Worm (Caenorhabditis elegans) whole organism, L4 larva: ENCODE data around the gene Y38E10A.28.
A peak's percentile ranks its signal among the peaks of the same experiment; 100 is the strongest.

Source experiments
- D1046.2 ChIP-seq: fragments of 200-800 bp; sonication (Bioruptor generic); IDR thresholded peaks from 2 replicates; pipeline ENCODE4 v1.3.6; 2022; ENCODE audit warnings: missing genetic modification characterization, missing compliant biosample characterization
- F26F4.8 ChIP-seq: fragments of 200-800 bp; sonication (Bioruptor generic); conservative IDR thresholded peaks from 2 replicates; pipeline ENCODE4 v1.3.6; 2022; ENCODE audit warnings: missing genetic modification characterization, missing compliant biosample characterization
- F44E2.7 ChIP-seq: fragments of 200-800 bp; sonication (Bioruptor generic); IDR thresholded peaks from 2 replicates; pipeline ENCODE4 v2.1.2; 2022; ENCODE audit warnings: missing genetic modification characterization, missing compliant biosample characterization
- Y105C5A.15 ChIP-seq: fragments of 200-800 bp; sonication (Bioruptor generic); IDR thresholded peaks from 2 replicates; pipeline ENCODE4 v1.3.6; 2022; ENCODE audit warnings: missing genetic modification characterization, missing compliant biosample characterization
- Y5F2A.4 ChIP-seq: fragments of 200-800 bp; sonication (Bioruptor generic); optimal IDR thresholded peaks from 2 replicates; lab custom pipeline; 2018; ENCODE audit warnings: mild to moderate bottlenecking, missing genetic modification characterization, missing compliant biosample characterization
- Y75B8A.6 ChIP-seq: fragments of 200-800 bp; sonication (Bioruptor generic); IDR thresholded peaks from 2 replicates; pipeline ENCODE4 v1.3.6; 2022; ENCODE audit warnings: missing genetic modification reagents, missing genetic modification characterization, missing compliant biosample characterization
- ZK546.5 ChIP-seq, 2 experiments: sonication (generic microtip); optimal IDR thresholded peaks; 2 replicates each; lab custom pipeline; 2017; ENCODE audit warnings: missing biosample characterization in 2 of 2, missing genetic modification characterization in 2 of 2
- ama-1 ChIP-seq: fragments of 150-350 bp; optimal IDR thresholded peaks from 2 replicates; lab custom pipeline; 2014; ENCODE audit warnings: inconsistent platforms, mixed read lengths
- ceh-62 ChIP-seq: sonication (generic microtip); optimal IDR thresholded peaks from 2 replicates; lab custom pipeline; 2017; ENCODE audit warnings: missing biosample characterization, missing genetic modification characterization
- ces-1 ChIP-seq: fragments of 150-350 bp; sonication (generic microtip); optimal IDR thresholded peaks from 4 replicates; lab custom pipeline; 2014; ENCODE audit warnings: missing biosample characterization, missing genetic modification reagents, missing genetic modification characterization
- cey-2 ChIP-seq: sonication (generic microtip); optimal IDR thresholded peaks from 3 replicates; lab custom pipeline; 2017; ENCODE audit warnings: missing genetic modification characterization, mild to moderate bottlenecking, missing compliant biosample characterization, antibody characterized with exemption, borderline replicate concordance; ENCODE audit not compliant: insufficient read depth
- daf-16 ChIP-seq, 3 experiments: sonication (generic microtip); optimal IDR thresholded peaks; 2 replicates each; lab custom pipeline; 2016 to 2017; ENCODE audit warnings: missing genetic modification characterization in 3 of 3, missing genetic modification reagents in 3 of 3, mild to moderate bottlenecking in 2 of 3, missing compliant biosample characterization in 2 of 3, missing biosample characterization in 1 of 3, moderate library complexity in 1 of 3
- daf-8 ChIP-seq: fragments of 200-800 bp; sonication (Bioruptor generic); IDR thresholded peaks from 2 replicates; pipeline ENCODE4 v1.3.6; 2022; ENCODE audit warnings: missing genetic modification characterization, missing compliant biosample characterization
- dmd-6 ChIP-seq: fragments of 200-800 bp; sonication (Bioruptor generic); IDR thresholded peaks from 2 replicates; pipeline ENCODE4 v1.3.6; 2022; ENCODE audit warnings: missing genetic modification reagents, missing genetic modification characterization, missing compliant biosample characterization
- dmd-8 ChIP-seq: fragments of 200-800 bp; sonication (Bioruptor generic); IDR thresholded peaks from 2 replicates; pipeline ENCODE4 v1.3.6; 2022; ENCODE audit warnings: missing genetic modification characterization, missing compliant biosample characterization
- duxl-1 ChIP-seq: sonication (generic microtip); optimal IDR thresholded peaks from 2 replicates; lab custom pipeline; 2016; ENCODE audit warnings: mild to moderate bottlenecking, missing genetic modification characterization, moderate library complexity, missing compliant biosample characterization; ENCODE audit not compliant: poor library complexity
- dve-1 ChIP-seq: sonication (generic microtip); optimal IDR thresholded peaks from 2 replicates; lab custom pipeline; 2017; ENCODE audit warnings: antibody characterized with exemption, mild to moderate bottlenecking, missing genetic modification characterization, missing compliant biosample characterization; ENCODE audit not compliant: insufficient read depth
- egl-43 ChIP-seq: fragments of 200-800 bp; sonication (Bioruptor generic); IDR thresholded peaks from 2 replicates; pipeline ENCODE4 v1.3.6; 2022; ENCODE audit warnings: missing genetic modification reagents, missing genetic modification characterization, missing compliant biosample characterization
- fkh-10 ChIP-seq: fragments of 150-350 bp; optimal IDR thresholded peaks from 2 replicates; lab custom pipeline; 2014; ENCODE audit warnings: missing biosample characterization, missing genetic modification reagents, missing genetic modification characterization
- hmg-1.1 ChIP-seq: fragments of 200-800 bp; sonication (Bioruptor generic); IDR thresholded peaks from 2 replicates; pipeline ENCODE4 v1.3.6; 2022; ENCODE audit warnings: missing genetic modification reagents, missing genetic modification characterization, missing compliant biosample characterization
- jun-1 ChIP-seq: fragments of 150-350 bp; optimal IDR thresholded peaks from 2 replicates; lab custom pipeline; 2014; ENCODE audit warnings: missing biosample characterization, missing genetic modification reagents, missing genetic modification characterization
- lin-13 ChIP-seq: fragments of 150-350 bp; optimal IDR thresholded peaks from 2 replicates; lab custom pipeline; 2014; ENCODE audit warnings: missing biosample characterization, missing genetic modification reagents, missing genetic modification characterization
- lin-29 ChIP-seq: fragments of 200-800 bp; sonication (Bioruptor generic); IDR thresholded peaks from 2 replicates; pipeline ENCODE4 v1.3.6; 2022; ENCODE audit warnings: missing genetic modification reagents, missing genetic modification characterization, missing compliant biosample characterization
- lin-38 ChIP-seq: fragments of 200-800 bp; sonication (Bioruptor generic); IDR thresholded peaks from 2 replicates; pipeline ENCODE4 v1.3.6; 2022; ENCODE audit warnings: missing genetic modification reagents, missing genetic modification characterization, missing compliant biosample characterization
- lir-3 ChIP-seq: sonication (generic microtip); optimal IDR thresholded peaks from 2 replicates; lab custom pipeline; 2016; ENCODE audit warnings: mild to moderate bottlenecking, missing genetic modification characterization, missing compliant biosample characterization
- lsy-2 ChIP-seq, 2 experiments: fragments of 150-350 bp in 1 of 2; sonication (generic microtip) in 1 of 2; optimal IDR thresholded peaks; 2 replicates each; lab custom pipeline; 2014 to 2017; ENCODE audit warnings: missing biosample characterization in 2 of 2, missing genetic modification characterization in 2 of 2
- madf-5 ChIP-seq, 2 experiments: fragments of 200-800 bp; sonication (Bioruptor generic); IDR thresholded peaks; 2 replicates each; pipeline ENCODE4 v1.3.6; 2022; ENCODE audit warnings: missing compliant biosample characterization in 2 of 2, missing genetic modification characterization in 2 of 2
- mxl-2 ChIP-seq: fragments of 200-800 bp; sonication (Bioruptor generic); conservative IDR thresholded peaks from 2 replicates; pipeline ENCODE4 v1.3.6; 2022; ENCODE audit warnings: missing genetic modification reagents, missing genetic modification characterization, missing compliant biosample characterization
- nhr-10 ChIP-seq: fragments of 150-350 bp; optimal IDR thresholded peaks from 2 replicates; lab custom pipeline; 2014; ENCODE audit warnings: missing biosample characterization, missing genetic modification characterization
- nhr-102 ChIP-seq: sonication (generic microtip); optimal IDR thresholded peaks from 2 replicates; lab custom pipeline; 2016; ENCODE audit warnings: mild to moderate bottlenecking, missing genetic modification characterization, moderate library complexity, missing compliant biosample characterization
- nhr-111 ChIP-seq: fragments of 200-800 bp; sonication (Bioruptor generic); optimal IDR thresholded peaks from 2 replicates; lab custom pipeline; 2018; ENCODE audit warnings: mild to moderate bottlenecking, missing genetic modification characterization, missing compliant biosample characterization
- nhr-237 ChIP-seq: sonication (generic microtip); optimal IDR thresholded peaks from 2 replicates; lab custom pipeline; 2017; ENCODE audit warnings: missing biosample characterization, missing genetic modification characterization
- nhr-25 ChIP-seq: sonication (generic microtip); optimal IDR thresholded peaks from 2 replicates; lab custom pipeline; 2017; ENCODE audit warnings: missing genetic modification characterization, mild to moderate bottlenecking, missing compliant biosample characterization, antibody characterized with exemption, moderate library complexity, borderline replicate concordance; ENCODE audit not compliant: insufficient read depth
- nhr-42 ChIP-seq: fragments of 200-800 bp; sonication (Bioruptor generic); IDR thresholded peaks from 2 replicates; pipeline ENCODE4 v1.3.6; 2022; ENCODE audit warnings: missing genetic modification characterization, missing compliant biosample characterization
- nhr-76 ChIP-seq: fragments of 150-350 bp; optimal IDR thresholded peaks from 2 replicates; lab custom pipeline; 2014; ENCODE audit warnings: missing biosample characterization, missing genetic modification characterization
- saeg-2 ChIP-seq: fragments of 200-800 bp; sonication (Bioruptor generic); IDR thresholded peaks from 2 replicates; pipeline ENCODE4 v1.3.6; 2022; ENCODE audit warnings: missing genetic modification reagents, missing genetic modification characterization, missing compliant biosample characterization
- set-16 ChIP-seq: fragments of 200-800 bp; sonication (Bioruptor generic); IDR thresholded peaks from 2 replicates; pipeline ENCODE4 v1.3.6; 2022; ENCODE audit warnings: missing genetic modification reagents, missing genetic modification characterization, missing compliant biosample characterization
- skn-1 ChIP-seq: fragments of 150-350 bp; optimal IDR thresholded peaks from 2 replicates; lab custom pipeline; 2014; ENCODE audit warnings: missing biosample characterization, missing genetic modification characterization
- snpc-4 ChIP-seq: fragments of 150-350 bp; optimal IDR thresholded peaks from 2 replicates; lab custom pipeline; 2014; ENCODE audit warnings: missing biosample characterization, missing genetic modification characterization
- unc-130 ChIP-seq: sonication (generic microtip); optimal IDR thresholded peaks from 2 replicates; lab custom pipeline; 2016; ENCODE audit warnings: missing genetic modification reagents, missing genetic modification characterization, missing compliant biosample characterization
- zfp-2 ChIP-seq: sonication (generic microtip); optimal IDR thresholded peaks from 2 replicates; lab custom pipeline; 2016; ENCODE audit warnings: mild to moderate bottlenecking, missing genetic modification characterization, missing compliant biosample characterization
- zfp-3 ChIP-seq: fragments of 200-800 bp; sonication (Bioruptor generic); conservative IDR thresholded peaks from 2 replicates; pipeline ENCODE4 v1.3.6; 2022; ENCODE audit warnings: missing genetic modification reagents, missing genetic modification characterization, missing compliant biosample characterization
- zip-11 ChIP-seq: fragments of 200-800 bp; sonication (Bioruptor generic); IDR thresholded peaks from 2 replicates; pipeline ENCODE4 v1.3.6; 2022; ENCODE audit warnings: missing genetic modification characterization, missing compliant biosample characterization
- zip-2 ChIP-seq: fragments of 150-350 bp; optimal IDR thresholded peaks from 2 replicates; lab custom pipeline; 2014; ENCODE audit warnings: missing biosample characterization, missing genetic modification characterization
- ztf-11 ChIP-seq: fragments of 150-350 bp; optimal IDR thresholded peaks from 2 replicates; lab custom pipeline; 2014; ENCODE audit warnings: missing biosample characterization, missing genetic modification characterization
- ztf-7 ChIP-seq: fragments of 150-350 bp; optimal IDR thresholded peaks from 2 replicates; lab custom pipeline; 2014; ENCODE audit warnings: missing biosample characterization, missing genetic modification characterization

Y38E10A.28 gene

DNA sequence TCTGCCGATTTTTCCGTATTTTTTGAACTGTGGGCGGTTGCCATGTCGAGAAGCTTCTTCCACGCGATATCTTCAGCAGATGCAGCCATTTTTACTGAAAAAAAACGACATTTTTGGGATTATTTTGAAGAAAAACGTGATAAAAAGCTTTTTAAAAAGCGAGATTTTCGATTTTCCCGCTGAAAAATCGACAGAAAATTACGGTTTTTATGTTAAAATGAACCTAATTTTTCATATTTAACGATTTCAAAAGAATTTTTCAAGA, 48.2 kb downstream of the Y38E10A.28 start, which contains the start of gene Y38E10A.22:
Gene Y38E10A.22 (minus strand): TSS at position 101 of the 265 bp plus-strand sequence.
- TF ChIP-seq zip-2 (tag; lab: Kevin White, UChicago), result no peak
- TF ChIP-seq jun-1, result no peak
- no peak for TF ChIP-seq ces-1 (GFP tag; lab: Kevin White, UChicago)
- no peak for TF ChIP-seq hmg-1.1 (GFP tag; lab: Robert Waterston, UW)
- no peak for TF ChIP-seq cey-2
- no peak for TF ChIP-seq ama-1 (lab: Kevin White, UChicago)
- TF ChIP-seq nhr-102, result no peak

DNA sequence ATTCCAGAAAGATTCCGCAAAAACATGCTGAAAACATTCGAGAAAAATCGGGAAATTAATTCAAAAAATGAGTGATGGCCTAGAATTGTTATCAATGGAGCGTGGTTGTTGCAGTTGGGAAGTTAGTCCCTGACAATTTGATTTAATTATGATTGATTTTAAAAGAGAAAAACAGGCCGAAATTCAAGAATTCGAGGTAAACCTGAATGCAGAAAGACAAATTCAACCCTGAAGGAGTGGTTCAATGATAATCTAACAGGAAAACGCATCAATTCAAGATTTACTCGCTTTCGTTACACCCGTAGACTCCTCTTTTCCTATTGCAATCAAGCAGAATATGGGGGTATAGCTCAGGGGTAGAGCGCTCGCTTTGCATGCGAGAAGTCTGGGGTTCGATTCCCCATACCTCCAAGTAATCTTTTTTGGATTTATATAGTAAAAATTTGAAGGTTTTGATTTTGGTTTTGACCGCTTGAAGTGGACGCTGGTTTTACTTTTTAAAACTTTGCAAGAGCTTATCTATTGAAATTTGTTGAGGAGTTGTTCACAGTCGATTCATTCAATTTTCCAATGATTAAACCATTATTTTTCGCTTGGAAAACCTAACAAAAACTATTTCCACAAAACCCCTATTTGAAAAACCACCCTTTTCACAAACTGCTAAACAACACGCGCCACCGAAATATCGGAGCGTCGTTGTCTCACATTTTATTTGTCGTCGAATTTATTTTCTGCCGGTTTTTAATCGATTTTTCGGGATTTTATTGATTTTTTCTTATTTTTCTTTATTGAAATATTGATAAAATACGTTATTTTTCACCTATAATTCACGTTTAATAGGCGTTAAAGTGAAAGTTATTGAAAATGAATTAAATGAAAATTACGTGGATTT, 48.7 kb downstream of the Y38E10A.28 start:
- TF ChIP-seq zip-11 (GFP tag; lab: Robert Waterston, UW) (0 out of 2 replicates have a peak, but pooled peaks have one; percentile 22), lin-29 (GFP tag; lab: Robert Waterston, UW) (no peak), saeg-2 (GFP tag; lab: Robert Waterston, UW) (no peak), ZK546.5 (tag; optimal IDR thresholded peaks at IDR 0.05; lab: Kevin White, UChicago) (no peak), zfp-2 (tag; lab: Kevin White, UChicago) (peak; percentile 31), nhr-76 (tag; lab: Kevin White, UChicago) (peak; percentile 10), nhr-102 (peak; percentile 76), dmd-6 (peak; percentile 62), nhr-42 (GFP tag; lab: Robert Waterston, UW) (no peak), dve-1 (tag; lab: Kevin White, UChicago) (peak; percentile 67), daf-8 (GFP tag; lab: Robert Waterston, UW) (no peak), ceh-62 (tag; lab: Kevin White, UChicago) (no peak), lir-3 (tag; lab: Kevin White, UChicago) (peak; percentile 58), nhr-25 (tag; lab: Kevin White, UChicago) (no peak), nhr-111 (GFP tag; lab: Kevin White, UChicago) (peak; percentile 78), nhr-10 (tag; lab: Kevin White, UChicago) (no peak), set-16 (GFP tag; lab: Robert Waterston, UW) (no peak), ama-1 (lab: Kevin White, UChicago) (no peak), lsy-2 (tag; optimal IDR thresholded peaks at IDR 0.05; lab: Kevin White, UChicago) (peak in 1 of 2 experiments; percentile 88), F26F4.8 (GFP tag; lab: Robert Waterston, UW) (peak; percentile 79; the same call in 1 of the 2 replicates), fkh-10 (GFP tag; lab: Kevin White, UChicago) (peak; percentile 56), hmg-1.1 (GFP tag; lab: Robert Waterston, UW) (peak; percentile 35; the same call in 1 of the 2 replicates), ztf-7 (tag; lab: Kevin White, UChicago) (peak; percentile 59), mxl-2 (peak; percentile 41; the same call in 1 of the 2 replicates), Y105C5A.15 (0 out of 2 replicates have a peak, but pooled peaks have one; percentile 56), lin-13 (no peak), jun-1 (no peak), skn-1 (tag; lab: Kevin White, UChicago) (no peak), F44E2.7 (GFP tag; lab: Robert Waterston, UW) (peak; percentile 86; the same call in 1 of the 2 replicates), snpc-4 (tag; lab: Kevin White, UChicago) (no peak), Y5F2A.4 (GFP tag; lab: Kevin White, UChicago) (peak; percentile 32), duxl-1 (peak; percentile 63), daf-16 (GFP tag; optimal IDR thresholded peaks at IDR 0.05; lab: Kevin White, UChicago) (peak; percentile 8 to 91), daf-16 (tag; optimal IDR thresholded peaks at IDR 0.05; lab: Kevin White, UChicago) (peak; percentile 54), nhr-237 (no peak), madf-5 (GFP tag; IDR thresholded peaks at IDR 0.05; lab: Robert Waterston, UW) (peak; percentile 38 to 71; a peak in 1 of 4 replicates), D1046.2 (peak; percentile 72; the same call in 1 of the 2 replicates), Y75B8A.6 (GFP tag; lab: Robert Waterston, UW) (0 out of 2 replicates have a peak, but pooled peaks have one; percentile 81), lin-38 (GFP tag; lab: Robert Waterston, UW) (peak; percentile 97), dmd-8 (GFP tag; lab: Robert Waterston, UW) (peak; percentile 80; the same call in 1 of the 2 replicates), unc-130 (GFP tag; lab: Kevin White, UChicago) (peak; percentile 77), zfp-3 (GFP tag; lab: Robert Waterston, UW) (0 out of 2 replicates have a peak, but pooled peaks have one; percentile 79), ztf-11 (tag; lab: Kevin White, UChicago) (no peak), egl-43 (GFP tag; lab: Robert Waterston, UW) (peak; percentile 93)
